Fruit fly (Drosophila melanogaster) whole organism, pupa: ENCODE measurements around the gene Iru.

Experiments
- CG10348 ChIP-seq: fragments of 200-800 bp; sonication (Bioruptor generic); IDR thresholded peaks from 2 replicates; pipeline ENCODE4 v1.3.6; 2022; ENCODE audit warnings: missing biosample characterization, missing genetic modification characterization
- CG12605 ChIP-seq: fragments of 200-800 bp; sonication (Bioruptor generic); IDR thresholded peaks from 2 replicates; pipeline ENCODE4 v1.3.6; 2022; ENCODE audit warnings: missing biosample characterization, missing genetic modification characterization
- CG13204 ChIP-seq: fragments of 200-800 bp; sonication (Bioruptor generic); optimal IDR thresholded peaks from 2 replicates; lab custom pipeline; 2018; ENCODE audit warnings: missing biosample characterization, mild to moderate bottlenecking, missing genetic modification characterization, moderate library complexity
- CG14655 ChIP-seq: fragments of 200-800 bp; sonication (Bioruptor generic); optimal IDR thresholded peaks from 3 replicates; lab custom pipeline; 2017; ENCODE audit warnings: mild to moderate bottlenecking, missing biosample characterization, missing genetic modification reagents, missing genetic modification characterization
- CG15710 ChIP-seq: fragments of 200-800 bp; sonication (Bioruptor generic); optimal IDR thresholded peaks from 2 replicates; lab custom pipeline; 2018; ENCODE audit warnings: missing biosample characterization, mild to moderate bottlenecking, missing genetic modification characterization, moderate library complexity
- CG17806 ChIP-seq: fragments of 200-800 bp; sonication (Bioruptor generic); optimal IDR thresholded peaks from 2 replicates; lab custom pipeline; 2018; ENCODE audit warnings: missing biosample characterization, mild to moderate bottlenecking, missing genetic modification characterization, moderate library complexity
- CG32121 ChIP-seq: fragments of 200-800 bp; sonication (Bioruptor generic); IDR thresholded peaks from 2 replicates; pipeline ENCODE4 v1.3.6; 2022; ENCODE audit warnings: missing biosample characterization, missing genetic modification characterization
- CG34367 ChIP-seq: fragments of 200-800 bp; sonication (Bioruptor generic); optimal IDR thresholded peaks from 2 replicates; lab custom pipeline; 2018; ENCODE audit warnings: missing biosample characterization, mild to moderate bottlenecking, missing genetic modification characterization
- CG4496 ChIP-seq: fragments of 200-800 bp; sonication (Bioruptor generic); IDR thresholded peaks from 3 replicates; pipeline ENCODE4 v1.3.6; 2022; ENCODE audit warnings: missing biosample characterization, missing genetic modification characterization
- CG8159 ChIP-seq: fragments of 200-800 bp; sonication (Bioruptor generic); optimal IDR thresholded peaks from 3 replicates; lab custom pipeline; 2018; ENCODE audit warnings: missing biosample characterization, mild to moderate bottlenecking, missing genetic modification characterization, moderate library complexity
- CG8301 ChIP-seq: fragments of 200-800 bp; sonication (Bioruptor generic); optimal IDR thresholded peaks from 2 replicates; lab custom pipeline; 2018; ENCODE audit warnings: missing biosample characterization, mild to moderate bottlenecking, missing genetic modification characterization
- CG9948 ChIP-seq: fragments of 200-800 bp; sonication (Bioruptor generic); optimal IDR thresholded peaks from 2 replicates; lab custom pipeline; 2018; ENCODE audit warnings: missing biosample characterization, mild to moderate bottlenecking, missing genetic modification characterization, moderate library complexity
- D1 ChIP-seq: fragments of 200-800 bp; sonication (Bioruptor generic); optimal IDR thresholded peaks from 2 replicates; lab custom pipeline; 2018; ENCODE audit warnings: missing biosample characterization, mild to moderate bottlenecking, missing genetic modification characterization, moderate library complexity
- EcR ChIP-seq: fragments of 200-800 bp; sonication (Bioruptor generic); optimal IDR thresholded peaks from 3 replicates; lab custom pipeline; 2019; ENCODE audit warnings: missing biosample characterization, missing genetic modification characterization, mild to moderate bottlenecking, moderate library complexity, missing genetic modification reagents
- Ets98B ChIP-seq: fragments of 200-800 bp; sonication (Bioruptor generic); IDR thresholded peaks from 2 replicates; pipeline ENCODE4 v1.3.6; 2022; ENCODE audit warnings: missing biosample characterization, missing genetic modification characterization
- Pif1A ChIP-seq: fragments of 200-800 bp; sonication (Bioruptor generic); optimal IDR thresholded peaks from 3 replicates; lab custom pipeline; 2016; ENCODE audit warnings: missing biosample characterization, missing genetic modification characterization
- Pif1B ChIP-seq: fragments of 200-800 bp; sonication (Bioruptor generic); optimal IDR thresholded peaks from 3 replicates; lab custom pipeline; 2016; ENCODE audit warnings: missing biosample characterization, missing genetic modification characterization
- Snoo ChIP-seq: fragments of 200-800 bp; sonication (Bioruptor generic); optimal IDR thresholded peaks from 3 replicates; lab custom pipeline; 2017; ENCODE audit warnings: missing biosample characterization, mild to moderate bottlenecking, missing genetic modification characterization, inconsistent platforms
- fd96Ca ChIP-seq: fragments of 200-800 bp; sonication (Bioruptor generic); IDR thresholded peaks from 3 replicates; pipeline ENCODE4 v1.3.6; 2022; ENCODE audit warnings: missing biosample characterization, missing genetic modification characterization
- gl ChIP-seq: fragments of 200-800 bp; sonication (Bioruptor generic); optimal IDR thresholded peaks from 2 replicates; lab custom pipeline; 2018; ENCODE audit warnings: missing biosample characterization, mild to moderate bottlenecking, missing genetic modification characterization
- rn ChIP-seq: fragments of 200-800 bp; sonication (Bioruptor generic); IDR thresholded peaks from 2 replicates; pipeline ENCODE4 v1.3.6; 2022; ENCODE audit warnings: missing biosample characterization, missing genetic modification characterization

Gene Iru

dm6 chr3R:8963756-8964342 is 42.4 kb upstream of the Iru start:
- TF ChIP-seq Pif1B (GFP tag; lab: Kevin White, UChicago) (peak; percentile 10), CG32121 (GFP tag; lab: Robert Waterston, UW) (peak; percentile 25; the same call in 1 of the 2 replicates), CG8159 (tag; lab: Kevin White, UChicago) (no peak), Ets98B (peak; percentile 61), fd96Ca (peak; percentile 36; the same call in 1 of the 3 replicates), CG17806 (tag; lab: Kevin White, UChicago) (no peak)

- no peak for TF ChIP-seq CG17806 (tag; lab: Kevin White, UChicago)
- no peak for TF ChIP-seq CG32121 (GFP tag; lab: Robert Waterston, UW)
- no peak for TF ChIP-seq gl (tag; lab: Kevin White, UChicago)
- TF ChIP-seq CG14655 = no peak
- TF ChIP-seq CG15710 (tag; lab: Kevin White, UChicago) = no peak
- TF ChIP-seq, all 21 proteins: peak for 0
Observed at dm6 chr3R:8965546-8965945, 40.7 kb upstream of the Iru start.

dm6 chr3R:8966598-8966997 is 39.7 kb upstream of the Iru start:
- TF ChIP-seq CG8301 (tag; lab: Kevin White, UChicago) (peak; percentile 43), Pif1A (GFP tag; lab: Kevin White, UChicago) (no peak), gl (tag; lab: Kevin White, UChicago) (no peak), CG4496 (GFP tag; lab: Robert Waterston, UW) (peak; percentile 22; the same call in 2 of the 3 replicates), CG32121 (GFP tag; lab: Robert Waterston, UW) (peak; percentile 46; the same call in 1 of the 2 replicates)

- TF ChIP-seq CG9948 = peak; percentile 51
- peak; percentile 37 for TF ChIP-seq CG15710 (tag; lab: Kevin White, UChicago)
- TF ChIP-seq CG17806 (tag; lab: Kevin White, UChicago) = peak; percentile 19
- TF ChIP-seq fd96Ca = no peak
- TF ChIP-seq CG4496 (GFP tag; lab: Robert Waterston, UW) = no peak
- no peak for TF ChIP-seq EcR (GFP tag; lab: Kevin White, UChicago)
- no peak for TF ChIP-seq D1 (tag; lab: Kevin White, UChicago)
- no peak for TF ChIP-seq CG10348
- no peak for TF ChIP-seq gl (tag; lab: Kevin White, UChicago)
- TF ChIP-seq CG12605 (GFP tag; lab: Robert Waterston, UW) = no peak
- TF ChIP-seq Snoo = peak; percentile 38
- peak; percentile 18 for TF ChIP-seq CG8301 (tag; lab: Kevin White, UChicago)
- TF ChIP-seq rn (GFP tag; lab: Robert Waterston, UW) = no peak
- TF ChIP-seq CG34367 (tag; lab: Kevin White, UChicago) = peak; percentile 3
- TF ChIP-seq CG8159 (tag; lab: Kevin White, UChicago) = peak; percentile 65
- TF ChIP-seq Ets98B = no peak
- TF ChIP-seq CG32121 (GFP tag; lab: Robert Waterston, UW) = no peak
- peak; percentile 38 for TF ChIP-seq Pif1A (GFP tag; lab: Kevin White, UChicago)
- TF ChIP-seq Pif1B (GFP tag; lab: Kevin White, UChicago) = peak; percentile 22
- peak; percentile 20 for TF ChIP-seq CG14655
- TF ChIP-seq CG13204 (GFP tag; lab: Kevin White, UChicago) = no peak
Observed at dm6 chr3R:8968837-8969236, 37.4 kb upstream of the Iru start.

dm6 chr3R:8969301-8969925 is 36.8 kb upstream of the Iru start:
- TF ChIP-seq CG14655 (no peak), EcR (GFP tag; lab: Kevin White, UChicago) (peak; percentile 64), CG13204 (GFP tag; lab: Kevin White, UChicago) (peak; percentile 93)

- TF ChIP-seq CG15710 (tag; lab: Kevin White, UChicago) = no peak
- no peak for TF ChIP-seq rn (GFP tag; lab: Robert Waterston, UW)
- no peak for TF ChIP-seq CG9948
- no peak for TF ChIP-seq CG17806 (tag; lab: Kevin White, UChicago)
- no peak for TF ChIP-seq CG10348
- TF ChIP-seq Pif1A (GFP tag; lab: Kevin White, UChicago) = no peak
- no peak for TF ChIP-seq Pif1B (GFP tag; lab: Kevin White, UChicago)
- TF ChIP-seq CG13204 (GFP tag; lab: Kevin White, UChicago) = no peak
- no peak for TF ChIP-seq fd96Ca
- TF ChIP-seq D1 (tag; lab: Kevin White, UChicago) = no peak
- TF ChIP-seq Ets98B = no peak
- no peak for TF ChIP-seq CG4496 (GFP tag; lab: Robert Waterston, UW)
- no peak for TF ChIP-seq EcR (GFP tag; lab: Kevin White, UChicago)
- no peak for TF ChIP-seq Snoo
- TF ChIP-seq CG14655 = no peak
- TF ChIP-seq CG8301 (tag; lab: Kevin White, UChicago) = no peak
- TF ChIP-seq CG32121 (GFP tag; lab: Robert Waterston, UW) = no peak
- TF ChIP-seq CG12605 (GFP tag; lab: Robert Waterston, UW) = no peak
Observed at dm6 chr3R:8969926-8970306, 36.3 kb upstream of the Iru start.
